Fruit fly (Drosophila melanogaster): Measurements from ENCODE around the gene PIG-Wa.

PIG-Wa gene

DNA sequence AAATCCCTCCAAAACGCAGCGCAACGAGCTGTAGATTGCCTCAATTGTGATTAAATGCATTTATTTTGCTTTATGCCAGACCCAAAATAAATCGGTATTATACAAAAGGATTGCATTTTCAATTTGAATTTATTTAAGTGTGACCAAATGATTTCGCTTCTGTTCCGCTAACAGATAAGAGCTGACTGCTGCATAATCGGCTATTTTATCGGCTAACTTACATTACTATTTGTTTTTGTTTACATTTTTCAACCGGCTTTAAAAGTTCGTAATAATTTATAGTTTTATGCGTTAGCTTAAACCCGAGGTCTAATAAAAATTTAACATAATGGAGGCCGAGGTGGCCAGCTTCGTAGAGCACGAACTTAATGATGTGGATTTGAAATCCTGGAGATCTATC is at the start of gene PIG-Wa (continued):
- TF ChIP-seq Xrp1 (GFP tag; IDR thresholded peaks at IDR 0.05) (no peak), CG1832 (GFP tag; optimal IDR thresholded peaks at IDR 0.05) (no peak), tll (GFP tag; optimal IDR thresholded peaks at IDR 0.05) (no peak), sens (GFP tag) (peak; percentile 63), vvl (GFP tag; IDR thresholded peaks at IDR 0.05) (peak; percentile 52; the same call in 1 of the 2 replicates), CG1024 (GFP tag; IDR thresholded peaks at IDR 0.05) (no peak), bab2 (GFP tag; optimal IDR thresholded peaks at IDR 0.05) (no peak), CG3847 (GFP tag; IDR thresholded peaks at IDR 0.05) (peak; percentile 54), Ravus (GFP tag; IDR thresholded peaks at IDR 0.05) (no peak), zen2 (GFP tag; IDR thresholded peaks at IDR 0.05; ENCODE audit: partially characterized antibody) (no peak; the same call in 2 of the 3 replicates), Neu2 (GFP tag; optimal IDR thresholded peaks at IDR 0.05; ENCODE audit: borderline replicate concordance) (no peak), Opbp (GFP tag; IDR thresholded peaks at IDR 0.05; ENCODE audit: partially characterized antibody) (peak; percentile 70; the same call in 2 of the 3 replicates), Med (GFP tag) (peak; percentile 84), kah (GFP tag; optimal IDR thresholded peaks at IDR 0.05) (no peak), CG8478 (optimal IDR thresholded peaks at IDR 0.05) (no peak), en (GFP tag; optimal IDR thresholded peaks at IDR 0.05) (no peak), CG15601 (tag; optimal IDR thresholded peaks at IDR 0.05) (peak; percentile 18), Kr (GFP tag; optimal IDR thresholded peaks at IDR 0.05) (no peak), Ets97D (GFP tag; optimal IDR thresholded peaks at IDR 0.05) (peak; percentile 62), CG2120 (GFP tag; optimal IDR thresholded peaks at IDR 0.05) (no peak), CG12236 (GFP tag; optimal IDR thresholded peaks at IDR 0.05) (no peak), Elba2 (GFP tag; optimal IDR thresholded peaks at IDR 0.05) (peak; percentile 82), Lhr (GFP tag; optimal IDR thresholded peaks at IDR 0.05) (peak; percentile 32), HLH3B (GFP tag; IDR thresholded peaks at IDR 0.05) (no peak), CG34224 (GFP tag; IDR thresholded peaks at IDR 0.05; ENCODE audit: partially characterized antibody) (peak; percentile 59; the same call in 2 of the 3 replicates), CG9932 (GFP tag; IDR thresholded peaks at IDR 0.05) (no peak), br (optimal IDR thresholded peaks at IDR 0.05) (no peak), CG33557 (GFP tag; optimal IDR thresholded peaks at IDR 0.05) (no peak), CG12219 (GFP tag; optimal IDR thresholded peaks at IDR 0.05) (no peak), CG12299 (tag; optimal IDR thresholded peaks at IDR 0.05) (no peak), ro (GFP tag; IDR thresholded peaks at IDR 0.05) (no peak), CG15479 (GFP tag; optimal IDR thresholded peaks at IDR 0.05) (no peak), CTCF (GFP tag; optimal IDR thresholded peaks at IDR 0.05) (no peak), CG17328 (GFP tag; IDR thresholded peaks at IDR 0.05) (no peak), Poxn (GFP tag; IDR thresholded peaks at IDR 0.05) (no peak), cas (GFP tag; IDR thresholded peaks at IDR 0.05) (no peak), so (GFP tag; IDR thresholded peaks at IDR 0.05) (no peak), dmrt11E (tag; optimal IDR thresholded peaks at IDR 0.05) (no peak), CG1792 (GFP tag; optimal IDR thresholded peaks at IDR 0.05) (no peak), CG18476 (GFP tag; optimal IDR thresholded peaks at IDR 0.05) (no peak), row (GFP tag; IDR thresholded peaks at IDR 0.05) (peak; percentile 39; the same call in 1 of the 3 replicates), CG8290 (GFP tag; optimal IDR thresholded peaks at IDR 0.05) (no peak), CG8290 (tag; optimal IDR thresholded peaks at IDR 0.05) (peak in 1 of 2 experiments; percentile 18), CG2875 (GFP tag; optimal IDR thresholded peaks at IDR 0.05) (no peak), corto (GFP tag; optimal IDR thresholded peaks at IDR 0.05) (no peak), Fer3 (tag; optimal IDR thresholded peaks at IDR 0.05) (no peak), Dad (GFP tag; optimal IDR thresholded peaks at IDR 0.05) (no peak), nmo (GFP tag; optimal IDR thresholded peaks at IDR 0.05) (peak; percentile 64), bbx (GFP tag; IDR thresholded peaks at IDR 0.05; ENCODE audit: partially characterized antibody) (peak; percentile 38; the same call in 1 of the 2 replicates), sna (GFP tag; IDR thresholded peaks at IDR 0.05; ENCODE audit: partially characterized antibody) (no peak), pnt (GFP tag; optimal IDR thresholded peaks at IDR 0.05) (no peak), HmgD (GFP tag; optimal IDR thresholded peaks at IDR 0.05) (peak; percentile 29), nerfin-2 (GFP tag; IDR thresholded peaks at IDR 0.05; ENCODE audit: partially characterized antibody) (no peak)
